Fruit fly (Drosophila melanogaster) whole organism, embryonic: ENCODE measurements around the gene CG14220.

Source experiments
- Adf1 ChIP-seq: fragments of 200-800 bp; sonication (Bioruptor generic); IDR thresholded peaks from 2 replicates; pipeline ENCODE4 v1.3.6; 2022; ENCODE audit warnings: missing biosample characterization, missing genetic modification characterization
- Aef1 ChIP-seq: fragments of 200-800 bp; sonication (Bioruptor generic); IDR thresholded peaks from 3 replicates; pipeline ENCODE4 v1.3.6; 2022; ENCODE audit warnings: missing biosample characterization, missing genetic modification characterization
- B-H2 ChIP-seq: fragments of 200-800 bp; sonication (Bioruptor generic); optimal IDR thresholded peaks from 2 replicates; lab custom pipeline; 2018; ENCODE audit warnings: missing biosample characterization, mild to moderate bottlenecking, missing genetic modification characterization
- C15 ChIP-seq: fragments of 200-800 bp; sonication (Bioruptor generic); IDR thresholded peaks from 3 replicates; pipeline ENCODE4 v1.3.6; 2022; ENCODE audit warnings: missing biosample characterization, missing genetic modification characterization
- CG10147 ChIP-seq: fragments of 200-800 bp; sonication (Bioruptor generic); optimal IDR thresholded peaks from 2 replicates; lab custom pipeline; 2019; ENCODE audit warnings: missing biosample characterization, mild to moderate bottlenecking, missing genetic modification characterization, moderate library complexity
- CG11247 ChIP-seq: fragments of 200-800 bp; sonication (Bioruptor generic); IDR thresholded peaks from 2 replicates; pipeline ENCODE4 v1.3.6; 2022; ENCODE audit warnings: missing biosample characterization, missing genetic modification characterization
- CG12104 ChIP-seq: fragments of 200-800 bp; sonication (Bioruptor generic); optimal IDR thresholded peaks from 3 replicates; lab custom pipeline; 2016; ENCODE audit warnings: missing biosample characterization, missing genetic modification characterization
- CG12299 ChIP-seq: fragments of 200-800 bp; sonication (Bioruptor generic); optimal IDR thresholded peaks from 2 replicates; lab custom pipeline; 2018; ENCODE audit warnings: missing biosample characterization, mild to moderate bottlenecking, missing genetic modification characterization
- CG12659 ChIP-seq: fragments of 200-800 bp; sonication (Bioruptor generic); optimal IDR thresholded peaks from 3 replicates; lab custom pipeline; 2017; ENCODE audit warnings: mild to moderate bottlenecking, missing biosample characterization, missing genetic modification reagents, missing genetic modification characterization
- CG13624 ChIP-seq: fragments of 200-800 bp; sonication (Bioruptor generic); optimal IDR thresholded peaks from 2 replicates; lab custom pipeline; 2016; ENCODE audit warnings: missing biosample characterization, missing genetic modification characterization
- CG1647 ChIP-seq: fragments of 200-800 bp; sonication (Bioruptor generic); optimal IDR thresholded peaks from 3 replicates; lab custom pipeline; 2016; ENCODE audit warnings: missing biosample characterization, missing genetic modification characterization
- CG18599 ChIP-seq: fragments of 200-800 bp; sonication (Bioruptor generic); optimal IDR thresholded peaks from 3 replicates; lab custom pipeline; 2017; ENCODE audit warnings: missing biosample characterization, missing genetic modification characterization, mild to moderate bottlenecking, moderate library complexity, missing genetic modification reagents
- CG34224 ChIP-seq: fragments of 200-800 bp; sonication (Bioruptor generic); IDR thresholded peaks from 3 replicates; pipeline ENCODE4 v1.3.6; 2022; ENCODE audit warnings: missing biosample characterization, missing genetic modification characterization; ENCODE audit not compliant: partially characterized antibody
- CG6175 ChIP-seq: fragments of 200-800 bp; sonication (Bioruptor generic); IDR thresholded peaks from 3 replicates; pipeline ENCODE4 v1.3.6; 2022; ENCODE audit warnings: missing biosample characterization, missing genetic modification characterization
- CG7786 ChIP-seq: fragments of 200-800 bp; sonication (Bioruptor generic); optimal IDR thresholded peaks from 2 replicates; lab custom pipeline; 2016; ENCODE audit warnings: missing biosample characterization, missing genetic modification characterization
- CG7839 ChIP-seq: fragments of 200-800 bp; sonication (Bioruptor generic); optimal IDR thresholded peaks from 3 replicates; lab custom pipeline; 2018; ENCODE audit warnings: missing biosample characterization, mild to moderate bottlenecking, missing genetic modification characterization, moderate library complexity
- CG8089 ChIP-seq: fragments of 200-800 bp; sonication (Bioruptor generic); optimal IDR thresholded peaks from 3 replicates; lab custom pipeline; 2016; ENCODE audit warnings: missing biosample characterization, missing genetic modification characterization
- CG8478 ChIP-seq: fragments of >200 bp; optimal IDR thresholded peaks from 2 replicates; lab custom pipeline; 2018
- CG9797 ChIP-seq: fragments of 200-800 bp; sonication (Bioruptor generic); optimal IDR thresholded peaks from 3 replicates; lab custom pipeline; 2018; ENCODE audit warnings: missing biosample characterization, mild to moderate bottlenecking, missing genetic modification characterization
- D ChIP-seq, 2 experiments: fragments of 200-800 bp in 1 of 2; fragments of >200 bp in 1 of 2; sonication (Bioruptor generic) in 1 of 2; optimal IDR thresholded peaks; 2 replicates in 1 of 2; 3 replicates in 1 of 2; lab custom pipeline; 2017; ENCODE audit warnings: mild to moderate bottlenecking in 1 of 2, missing biosample characterization in 1 of 2, missing genetic modification characterization in 1 of 2, missing genetic modification reagents in 1 of 2
- Deaf1 ChIP-seq: fragments of 200-800 bp; optimal IDR thresholded peaks from 3 replicates; lab custom pipeline; 2019; ENCODE audit warnings: missing biosample characterization, mild to moderate bottlenecking, missing genetic modification characterization, moderate library complexity
- Dll ChIP-seq: fragments of 200-800 bp; sonication (Bioruptor generic); IDR thresholded peaks from 4 replicates; pipeline ENCODE4 v1.3.6; 2022; ENCODE audit warnings: missing biosample characterization, missing genetic modification characterization; ENCODE audit not compliant: partially characterized antibody
- H15 ChIP-seq: fragments of 200-800 bp; sonication (Bioruptor generic); IDR thresholded peaks from 3 replicates; pipeline ENCODE4 v1.3.6; 2022; ENCODE audit warnings: missing biosample characterization, missing genetic modification characterization
- HLHmδ ChIP-seq: fragments of 200-800 bp; sonication (Bioruptor generic); optimal IDR thresholded peaks from 2 replicates; lab custom pipeline; 2018; ENCODE audit warnings: missing biosample characterization, mild to moderate bottlenecking, missing genetic modification characterization, moderate library complexity
- HmgZ ChIP-seq: fragments of 200-800 bp; sonication (Bioruptor generic); optimal IDR thresholded peaks from 2 replicates; lab custom pipeline; 2018; ENCODE audit warnings: missing biosample characterization, mild to moderate bottlenecking, missing genetic modification characterization
- Hr3 ChIP-seq: fragments of 200-800 bp; sonication (Bioruptor generic); optimal IDR thresholded peaks from 3 replicates; lab custom pipeline; 2016; ENCODE audit warnings: missing biosample characterization, missing genetic modification characterization
- MESR4 ChIP-seq: fragments of 200-800 bp; sonication (Bioruptor generic); optimal IDR thresholded peaks from 2 replicates; lab custom pipeline; 2018; ENCODE audit warnings: missing biosample characterization, mild to moderate bottlenecking, missing genetic modification characterization, moderate library complexity
- NFAT ChIP-seq: fragments of 200-800 bp; sonication (Bioruptor generic); IDR thresholded peaks from 2 replicates; pipeline ENCODE4 v1.3.6; 2022; ENCODE audit warnings: missing biosample characterization, missing genetic modification characterization
- Nf-YA ChIP-seq: fragments of 200-800 bp; sonication (Bioruptor generic); IDR thresholded peaks from 2 replicates; pipeline ENCODE4 v1.3.6; 2022; ENCODE audit warnings: missing biosample characterization, missing genetic modification characterization
- PHDP ChIP-seq: fragments of 200-800 bp; sonication (Bioruptor generic); optimal IDR thresholded peaks from 3 replicates; lab custom pipeline; 2018; ENCODE audit warnings: missing biosample characterization, mild to moderate bottlenecking, missing genetic modification characterization, moderate library complexity
- Sox100B ChIP-seq: fragments of 200-800 bp; sonication (Bioruptor generic); optimal IDR thresholded peaks from 3 replicates; lab custom pipeline; 2018; ENCODE audit warnings: missing biosample characterization, mild to moderate bottlenecking, missing genetic modification characterization
- Ssrp ChIP-seq: fragments of 200-800 bp; sonication (Bioruptor generic); optimal IDR thresholded peaks from 2 replicates; lab custom pipeline; 2018; ENCODE audit warnings: missing biosample characterization, mild to moderate bottlenecking, missing genetic modification characterization, moderate library complexity
- Tbp ChIP-seq: fragments of >200 bp; optimal IDR thresholded peaks from 2 replicates; lab custom pipeline; 2018; ENCODE audit warnings: missing biosample characterization, missing genetic modification characterization
- YL-1 ChIP-seq: fragments of 200-800 bp; sonication (Bioruptor generic); optimal IDR thresholded peaks from 3 replicates; lab custom pipeline; 2017; ENCODE audit warnings: missing biosample characterization, mild to moderate bottlenecking, missing genetic modification characterization
- abd-A ChIP-seq: fragments of 200-800 bp; sonication (Bioruptor generic); optimal IDR thresholded peaks from 3 replicates; lab custom pipeline; 2019; ENCODE audit warnings: missing biosample characterization, mild to moderate bottlenecking, missing genetic modification characterization, moderate library complexity
- az2 ChIP-seq: fragments of 200-800 bp; sonication (Bioruptor generic); optimal IDR thresholded peaks from 3 replicates; lab custom pipeline; 2016; ENCODE audit warnings: missing biosample characterization, missing genetic modification characterization
- caup ChIP-seq: fragments of 200-800 bp; sonication (Bioruptor generic); optimal IDR thresholded peaks from 3 replicates; lab custom pipeline; 2017; ENCODE audit warnings: missing biosample characterization, mild to moderate bottlenecking, missing genetic modification characterization, moderate library complexity; ENCODE audit not compliant: severe bottlenecking
- chinmo ChIP-seq: fragments of 200-800 bp; sonication (Bioruptor generic); IDR thresholded peaks from 4 replicates; pipeline ENCODE4 v1.3.6; 2022; ENCODE audit warnings: missing biosample characterization, missing genetic modification characterization; ENCODE audit not compliant: partially characterized antibody
- chm ChIP-seq: fragments of 200-800 bp; sonication (Bioruptor generic); IDR thresholded peaks from 2 replicates; pipeline ENCODE4 v1.3.6; 2022; ENCODE audit warnings: missing biosample characterization, missing genetic modification characterization
- dan ChIP-seq: fragments of 200-800 bp; sonication (Bioruptor generic); IDR thresholded peaks from 2 replicates; pipeline ENCODE4 v1.3.6; 2022; ENCODE audit warnings: missing biosample characterization, missing genetic modification characterization
- fru ChIP-seq: fragments of >200 bp; optimal IDR thresholded peaks from 2 replicates; lab custom pipeline; 2017
- gfzf ChIP-seq: fragments of 200-800 bp; sonication (Bioruptor generic); optimal IDR thresholded peaks from 2 replicates; lab custom pipeline; 2016; ENCODE audit warnings: missing biosample characterization, mild to moderate bottlenecking, missing genetic modification characterization, moderate library complexity
- lola ChIP-seq, 3 experiments: fragments of >200 bp in 2 of 3; fragments of 200-800 bp in 1 of 3; sonication (Bioruptor generic) in 1 of 3; optimal IDR thresholded peaks; 2 replicates each; lab custom pipeline; 2017 to 2019; ENCODE audit warnings: missing biosample characterization in 3 of 3, missing genetic modification characterization in 3 of 3, mild to moderate bottlenecking in 1 of 3, moderate library complexity in 1 of 3
- phol ChIP-seq: fragments of 200-800 bp; sonication (Bioruptor generic); optimal IDR thresholded peaks from 3 replicates; lab custom pipeline; 2018; ENCODE audit warnings: missing biosample characterization, mild to moderate bottlenecking, missing genetic modification characterization, moderate library complexity
- rib ChIP-seq: fragments of 200-800 bp; sonication (Bioruptor generic); IDR thresholded peaks from 2 replicates; pipeline ENCODE4 v1.3.6; 2022; ENCODE audit warnings: missing biosample characterization, missing genetic modification characterization
- sens-2 ChIP-seq: fragments of 200-800 bp; sonication (Bioruptor generic); IDR thresholded peaks from 2 replicates; pipeline ENCODE4 v1.3.6; 2022; ENCODE audit warnings: missing biosample characterization, missing genetic modification characterization
- tup ChIP-seq: fragments of 200-800 bp; sonication (Bioruptor generic); optimal IDR thresholded peaks from 2 replicates; lab custom pipeline; 2016; ENCODE audit warnings: missing biosample characterization, mild to moderate bottlenecking, missing genetic modification characterization, moderate library complexity
- twi ChIP-seq: fragments of 200-800 bp; optimal IDR thresholded peaks from 2 replicates; lab custom pipeline; 2019; ENCODE audit warnings: missing biosample characterization, mild to moderate bottlenecking, missing genetic modification characterization, moderate library complexity

The CG14220 gene

DNA sequence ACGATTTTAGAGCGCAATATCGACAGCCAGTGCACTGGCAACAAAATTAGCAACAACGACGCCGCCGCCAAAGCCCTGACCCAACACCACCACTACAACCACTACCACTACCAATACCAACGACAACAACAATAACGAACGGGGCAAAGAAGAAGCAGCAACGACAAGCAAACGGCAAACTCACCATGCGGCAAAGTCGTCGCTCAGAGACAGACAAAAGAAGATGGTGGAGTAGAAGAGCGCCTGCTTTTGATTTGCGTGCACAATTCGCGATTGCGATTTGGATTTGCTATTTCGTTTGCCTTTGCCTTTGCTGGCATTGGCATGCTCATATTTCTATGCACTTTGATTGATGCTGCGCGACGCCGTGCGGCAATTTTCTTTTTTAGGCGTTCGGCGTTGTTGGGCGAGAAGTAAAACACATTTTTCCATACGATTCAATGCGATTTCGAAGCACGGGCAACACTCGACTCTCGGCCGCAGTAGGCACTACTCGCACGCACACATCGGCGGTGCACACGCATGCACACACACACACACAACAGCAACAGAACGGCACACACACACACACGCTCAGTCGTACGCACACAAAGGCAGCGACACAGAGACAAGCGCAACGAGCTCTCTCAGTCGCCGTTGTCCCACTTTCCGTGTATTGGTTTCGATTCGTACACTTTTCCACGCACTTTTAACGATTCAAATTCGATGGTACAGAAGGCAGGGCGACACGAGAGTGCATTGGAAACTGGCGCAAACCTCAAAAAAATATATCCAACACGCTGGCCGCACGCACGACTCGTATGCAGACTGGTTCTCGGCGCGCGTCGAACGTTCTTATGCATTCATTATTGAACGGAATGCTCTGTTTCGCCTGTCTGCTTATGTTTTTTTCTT lies 36.0 kb upstream of the CG14220 start (continued):
- no peak for TF ChIP-seq CG13624 (GFP tag; lab: Kevin White, UChicago)
- no peak for TF ChIP-seq az2 (GFP tag; lab: Kevin White, UChicago)
- no peak for TF ChIP-seq PHDP (tag; lab: Kevin White, UChicago)
- TF ChIP-seq sens-2 (GFP tag; lab: Robert Waterston, UW) = no peak
- TF ChIP-seq CG18599 (GFP tag; lab: Kevin White, UChicago) = peak; percentile 4
- TF ChIP-seq HmgZ (tag; lab: Kevin White, UChicago) = peak; percentile 15
- peak in 1 of 3 experiments; percentile 80 for TF ChIP-seq lola (GFP tag; optimal IDR thresholded peaks at IDR 0.05; lab: Kevin White, UChicago)
- no peak for TF ChIP-seq tup (GFP tag; lab: Kevin White, UChicago)
- peak; percentile 57 for TF ChIP-seq HLHmδ (GFP tag; lab: Kevin White, UChicago)
- 0 out of 2 replicates have a peak, but pooled peaks have one; percentile 8 for TF ChIP-seq chm (GFP tag; lab: Robert Waterston, UW)
- TF ChIP-seq CG8478 (lab: Kevin White, UChicago) = peak; percentile 95
- TF ChIP-seq CG12659 (GFP tag; lab: Kevin White, UChicago) = peak; percentile 28
- no peak for TF ChIP-seq CG8089
- no peak for TF ChIP-seq Nf-YA (GFP tag; lab: Robert Waterston, UW)
- TF ChIP-seq dan (GFP tag; lab: Robert Waterston, UW) = no peak
- TF ChIP-seq C15 (GFP tag; lab: Robert Waterston, UW) = no peak
- peak; percentile 34; the same call in 1 of the 2 replicates for TF ChIP-seq rib
- TF ChIP-seq B-H2 (GFP tag; lab: Kevin White, UChicago) = no peak
- TF ChIP-seq Deaf1 = peak; percentile 62
- no peak for TF ChIP-seq gfzf (GFP tag; lab: Kevin White, UChicago)
- no peak for TF ChIP-seq NFAT (GFP tag; lab: Robert Waterston, UW)
- TF ChIP-seq Aef1 = no peak
- TF ChIP-seq Adf1 (GFP tag; lab: Robert Waterston, UW) = peak; percentile 77
- TF ChIP-seq twi = no peak
- TF ChIP-seq Dll (GFP tag; lab: Robert Waterston, UW) = 0 out of 4 replicates have a peak, but pooled peaks have one; percentile 15
- no peak for TF ChIP-seq CG1647 (GFP tag; lab: Kevin White, UChicago)
- TF ChIP-seq CG12104 (GFP tag; lab: Kevin White, UChicago) = no peak
- no peak for TF ChIP-seq fru (lab: Kevin White, UChicago)
- no peak for TF ChIP-seq CG10147 (GFP tag; lab: Kevin White, UChicago)
- TF ChIP-seq chinmo (GFP tag; lab: Robert Waterston, UW) = peak; percentile 88; the same call in 2 of the 4 replicates
- no peak for TF ChIP-seq CG7839 (tag; lab: Kevin White, UChicago)
- TF ChIP-seq D (optimal IDR thresholded peaks at IDR 0.05; lab: Kevin White, UChicago) = peak; percentile 19
- no peak for TF ChIP-seq D (GFP tag; optimal IDR thresholded peaks at IDR 0.05; lab: Kevin White, UChicago)
- 0 out of 3 replicates have a peak, but pooled peaks have one; percentile 6 for TF ChIP-seq CG6175
- TF ChIP-seq H15 = no peak
- TF ChIP-seq Hr3 (GFP tag; lab: Kevin White, UChicago) = no peak
- TF ChIP-seq Ssrp = no peak
- TF ChIP-seq CG7786 (GFP tag; lab: Kevin White, UChicago) = no peak
- no peak for TF ChIP-seq CG12299
- TF ChIP-seq Tbp (GFP tag; lab: Kevin White, UChicago) = peak; percentile 47
- no peak for TF ChIP-seq caup (GFP tag; lab: Kevin White, UChicago)
- TF ChIP-seq MESR4 = peak; percentile 90
- no peak for TF ChIP-seq CG9797 (GFP tag; lab: Kevin White, UChicago)
- TF ChIP-seq Sox100B (GFP tag; lab: Kevin White, UChicago) = no peak
- no peak for TF ChIP-seq CG11247 (GFP tag; lab: Robert Waterston, UW)
- TF ChIP-seq phol = peak; percentile 56
- TF ChIP-seq CG34224 (GFP tag; lab: Robert Waterston, UW) = 0 out of 3 replicates have a peak, but pooled peaks have one; percentile 21
- TF ChIP-seq abd-A (tag; lab: Kevin White, UChicago) = no peak
- peak; percentile 18 for TF ChIP-seq YL-1 (GFP tag; lab: Kevin White, UChicago)
